Worm (Caenorhabditis elegans) whole organism, late embryonic: ENCODE results near the gene sshk-1.
A peak's percentile ranks its signal among the peaks of the same experiment; 100 is the strongest.

Source experiments
- C08G9.2 ChIP-seq: sonication (generic microtip); optimal IDR thresholded peaks from 2 replicates; lab custom pipeline; 2016; ENCODE audit warnings: mild to moderate bottlenecking, missing genetic modification characterization, moderate library complexity, missing compliant biosample characterization
- C38D4.7 ChIP-seq: fragments of 200-800 bp; sonication (Bioruptor generic); optimal IDR thresholded peaks from 2 replicates; lab custom pipeline; 2018; ENCODE audit warnings: mild to moderate bottlenecking, missing genetic modification characterization, moderate library complexity, missing compliant biosample characterization
- K02D7.2 ChIP-seq: sonication (generic microtip); optimal IDR thresholded peaks from 2 replicates; lab custom pipeline; 2017; ENCODE audit warnings: mild to moderate bottlenecking, missing genetic modification characterization, missing compliant biosample characterization
- T23F11.4 ChIP-seq: fragments of 200-800 bp; sonication (Bioruptor generic); optimal IDR thresholded peaks from 2 replicates; lab custom pipeline; 2018; ENCODE audit warnings: mild to moderate bottlenecking, missing genetic modification characterization, missing compliant biosample characterization
- Y22D7AL.16 ChIP-seq: sonication (generic microtip); optimal IDR thresholded peaks from 2 replicates; lab custom pipeline; 2016; ENCODE audit warnings: missing genetic modification characterization, missing compliant biosample characterization
- ama-1 ChIP-seq: fragments of 150-350 bp; optimal IDR thresholded peaks from 2 replicates; lab custom pipeline; 2014
- ceh-18 ChIP-seq: sonication (generic microtip); optimal IDR thresholded peaks from 2 replicates; lab custom pipeline; 2016; ENCODE audit warnings: missing genetic modification characterization, missing compliant biosample characterization
- ceh-19 ChIP-seq: fragments of 200-800 bp; sonication (Bioruptor generic); optimal IDR thresholded peaks from 2 replicates; lab custom pipeline; 2018; ENCODE audit warnings: mild to moderate bottlenecking, missing genetic modification characterization, missing compliant biosample characterization
- ceh-31 ChIP-seq: sonication (generic microtip); optimal IDR thresholded peaks from 2 replicates; lab custom pipeline; 2016; ENCODE audit warnings: missing genetic modification characterization, missing compliant biosample characterization
- ceh-34 ChIP-seq: sonication (generic microtip); optimal IDR thresholded peaks from 2 replicates; lab custom pipeline; 2016; ENCODE audit warnings: mild to moderate bottlenecking, missing genetic modification characterization, missing compliant biosample characterization
- ceh-9 ChIP-seq: sonication (generic microtip); optimal IDR thresholded peaks from 2 replicates; lab custom pipeline; 2016; ENCODE audit warnings: mild to moderate bottlenecking, missing genetic modification characterization, inconsistent platforms, missing compliant biosample characterization
- che-1 ChIP-seq: sonication (generic microtip); optimal IDR thresholded peaks from 2 replicates; lab custom pipeline; 2016; ENCODE audit warnings: mild to moderate bottlenecking, missing genetic modification characterization, missing compliant biosample characterization
- elt-2 ChIP-seq: sonication (generic microtip); optimal IDR thresholded peaks from 2 replicates; lab custom pipeline; 2016; ENCODE audit warnings: missing genetic modification reagents, missing genetic modification characterization, missing compliant biosample characterization
- gmeb-2 ChIP-seq: sonication (generic microtip); optimal IDR thresholded peaks from 2 replicates; lab custom pipeline; 2016; ENCODE audit warnings: missing genetic modification characterization, inconsistent platforms, missing compliant biosample characterization
- hlh-13 ChIP-seq: fragments of 200-800 bp; sonication (Bioruptor generic); optimal IDR thresholded peaks from 2 replicates; lab custom pipeline; 2018; ENCODE audit warnings: mild to moderate bottlenecking, missing genetic modification characterization, missing compliant biosample characterization
- hlh-6 ChIP-seq: sonication (generic microtip); optimal IDR thresholded peaks from 2 replicates; lab custom pipeline; 2016; ENCODE audit warnings: missing genotype, missing genetic modification characterization, missing compliant biosample characterization
- hlh-8 ChIP-seq: sonication (generic microtip); optimal IDR thresholded peaks from 2 replicates; lab custom pipeline; 2016; ENCODE audit warnings: missing genotype, missing genetic modification characterization, missing compliant biosample characterization
- madf-2 ChIP-seq: sonication (generic microtip); optimal IDR thresholded peaks from 2 replicates; lab custom pipeline; 2017; ENCODE audit warnings: missing genetic modification characterization, missing compliant biosample characterization
- mec-3 ChIP-seq: sonication (generic microtip); optimal IDR thresholded peaks from 2 replicates; lab custom pipeline; 2016; ENCODE audit warnings: borderline replicate concordance, missing genetic modification characterization, missing compliant biosample characterization
- nfya-1 ChIP-seq: sonication (generic microtip); optimal IDR thresholded peaks from 2 replicates; lab custom pipeline; 2017; ENCODE audit warnings: missing genetic modification characterization, mild to moderate bottlenecking, missing compliant biosample characterization, antibody characterized with exemption, moderate library complexity
- nhr-11 ChIP-seq: fragments of 150-350 bp; optimal IDR thresholded peaks from 2 replicates; lab custom pipeline; 2014; ENCODE audit warnings: missing biosample characterization, missing genetic modification characterization
- pag-3 ChIP-seq: sonication (generic microtip); optimal IDR thresholded peaks from 2 replicates; lab custom pipeline; 2016; ENCODE audit warnings: missing compliant biosample characterization, missing genetic modification characterization, borderline replicate concordance
- pat-9 ChIP-seq: fragments of 200-800 bp; sonication (Bioruptor generic); optimal IDR thresholded peaks from 2 replicates; lab custom pipeline; 2018; ENCODE audit warnings: mild to moderate bottlenecking, missing genetic modification characterization, moderate library complexity, missing compliant biosample characterization
- pha-2 ChIP-seq: sonication (generic microtip); optimal IDR thresholded peaks from 2 replicates; lab custom pipeline; 2017; ENCODE audit warnings: mild to moderate bottlenecking, missing genetic modification characterization, missing compliant biosample characterization
- pros-1 ChIP-seq: fragments of 150-350 bp; optimal IDR thresholded peaks from 2 replicates; lab custom pipeline; 2014; ENCODE audit warnings: missing biosample characterization, missing genetic modification reagents, missing genetic modification characterization
- ref-2 ChIP-seq: sonication (generic microtip); optimal IDR thresholded peaks from 2 replicates; lab custom pipeline; 2016; ENCODE audit warnings: missing genetic modification characterization, missing compliant biosample characterization
- rnt-1 ChIP-seq: sonication (generic microtip); optimal IDR thresholded peaks from 2 replicates; lab custom pipeline; 2016; ENCODE audit warnings: missing genetic modification characterization, missing compliant biosample characterization
- syd-9 ChIP-seq: sonication (generic microtip); optimal IDR thresholded peaks from 2 replicates; lab custom pipeline; 2016; ENCODE audit warnings: mild to moderate bottlenecking, missing genetic modification characterization, moderate library complexity, missing compliant biosample characterization
- tbx-2 ChIP-seq: sonication (generic microtip); optimal IDR thresholded peaks from 2 replicates; lab custom pipeline; 2016; ENCODE audit warnings: missing genetic modification characterization, missing compliant biosample characterization
- tbx-7 ChIP-seq: sonication (generic microtip); optimal IDR thresholded peaks from 2 replicates; lab custom pipeline; 2016; ENCODE audit warnings: missing genotype, missing genetic modification characterization, missing compliant biosample characterization
- unc-42 ChIP-seq: sonication (generic microtip); optimal IDR thresholded peaks from 2 replicates; lab custom pipeline; 2016; ENCODE audit warnings: missing genotype, missing genetic modification characterization, missing compliant biosample characterization
- unc-55 ChIP-seq: sonication (generic microtip); optimal IDR thresholded peaks from 2 replicates; lab custom pipeline; 2017; ENCODE audit warnings: missing biosample characterization, missing genetic modification reagents, missing genetic modification characterization
- unc-86 ChIP-seq: sonication (generic microtip); optimal IDR thresholded peaks from 2 replicates; lab custom pipeline; 2016; ENCODE audit warnings: missing genetic modification characterization, missing compliant biosample characterization
- ztf-16 ChIP-seq: sonication (generic microtip); optimal IDR thresholded peaks from 2 replicates; lab custom pipeline; 2017; ENCODE audit warnings: missing genetic modification characterization, missing compliant biosample characterization

The sshk-1 gene

DNA sequence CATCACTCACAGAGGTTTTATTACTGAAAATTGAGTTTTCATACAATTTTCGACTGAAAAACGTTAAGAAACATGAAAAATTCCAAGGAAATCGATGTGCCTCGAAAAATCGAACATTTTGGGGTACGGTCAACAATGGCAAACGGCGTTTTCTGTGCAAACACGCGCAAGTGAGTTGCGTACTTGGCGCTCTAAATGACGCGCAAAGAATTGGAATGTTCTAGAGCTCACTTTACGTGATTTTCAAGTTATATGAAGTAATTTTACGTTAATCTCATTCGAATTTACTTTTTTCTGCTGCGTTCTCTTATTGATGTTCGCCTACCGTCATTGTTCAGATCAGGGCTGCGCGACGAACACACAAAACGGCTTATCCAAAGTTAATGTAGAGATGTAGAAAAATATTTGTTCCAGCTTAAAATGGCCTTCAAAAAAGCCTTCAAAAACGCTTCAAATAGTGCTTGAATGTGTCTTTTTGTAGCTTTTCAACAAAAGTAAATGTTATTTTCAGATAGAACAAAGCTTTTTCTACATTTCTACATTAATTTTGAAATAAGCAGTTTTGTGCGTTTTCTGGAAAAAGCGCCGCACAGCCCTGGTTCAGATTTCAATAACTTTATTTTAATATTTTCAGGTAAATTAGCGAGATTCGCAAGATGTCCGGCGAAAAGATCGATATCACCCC, 29.7 kb downstream of the sshk-1 start, which contains the start of the genes F31D4.2 and fkb-6 (continued):
- no peak for TF ChIP-seq hlh-8 (tag; lab: Kevin White, UChicago)
- TF ChIP-seq syd-9 (tag; lab: Kevin White, UChicago): no peak
- TF ChIP-seq ceh-18 (tag; lab: Kevin White, UChicago): no peak
- TF ChIP-seq ceh-34 (tag; lab: Kevin White, UChicago): peak; percentile 27
- TF ChIP-seq pag-3 (tag; lab: Kevin White, UChicago): no peak
- no peak for TF ChIP-seq pat-9 (tag; lab: Kevin White, UChicago)
- no peak for TF ChIP-seq tbx-7 (tag; lab: Kevin White, UChicago)
- peak; percentile 81 for TF ChIP-seq nfya-1 (tag; lab: Kevin White, UChicago)
- no peak for TF ChIP-seq ama-1 (lab: Kevin White, UChicago)
- TF ChIP-seq Y22D7AL.16: no peak
- no peak for TF ChIP-seq pros-1
- no peak for TF ChIP-seq T23F11.4 (GFP tag; lab: Kevin White, UChicago)
- TF ChIP-seq gmeb-2 (tag; lab: Kevin White, UChicago): no peak
- TF ChIP-seq nhr-11: no peak
- no peak for TF ChIP-seq che-1 (tag; lab: Kevin White, UChicago)
- no peak for TF ChIP-seq hlh-6 (tag; lab: Kevin White, UChicago)
- TF ChIP-seq ceh-31 (tag; lab: Kevin White, UChicago): peak; percentile 9
- TF ChIP-seq K02D7.2 (tag; lab: Kevin White, UChicago): no peak
- TF ChIP-seq ceh-19 (GFP tag; lab: Kevin White, UChicago): no peak
- TF ChIP-seq ceh-9: no peak
- TF ChIP-seq ztf-16 (tag; lab: Kevin White, UChicago): no peak
- TF ChIP-seq, all 69 proteins: peak for 13

DNA sequence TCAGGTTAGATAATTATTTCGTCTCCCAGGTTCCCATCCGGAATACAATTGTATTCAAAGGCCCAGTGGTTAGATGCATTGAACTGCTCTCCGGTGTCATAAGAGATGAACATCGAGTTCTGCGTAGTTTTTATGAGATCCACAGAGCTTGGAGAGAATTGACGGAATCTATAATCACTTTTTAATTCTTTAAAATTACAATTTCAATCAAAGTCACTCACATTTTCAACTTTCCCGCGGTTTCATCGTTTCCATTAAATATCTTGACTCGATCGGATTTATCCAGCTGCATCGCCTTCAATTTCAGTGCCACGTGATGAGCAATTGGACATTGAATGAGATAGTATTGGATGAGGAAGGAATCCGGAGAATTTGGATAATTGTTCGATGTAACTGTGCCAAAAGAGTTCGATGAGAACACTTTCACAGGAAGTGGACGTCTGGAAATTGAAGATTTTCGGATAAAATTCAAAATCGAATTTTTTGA, 31.8 kb downstream of the sshk-1 start:
- TF ChIP-seq ama-1 (lab: Kevin White, UChicago): peak; percentile 27
- TF ChIP-seq mec-3 (tag; lab: Kevin White, UChicago): no peak
- no peak for TF ChIP-seq ceh-9

DNA sequence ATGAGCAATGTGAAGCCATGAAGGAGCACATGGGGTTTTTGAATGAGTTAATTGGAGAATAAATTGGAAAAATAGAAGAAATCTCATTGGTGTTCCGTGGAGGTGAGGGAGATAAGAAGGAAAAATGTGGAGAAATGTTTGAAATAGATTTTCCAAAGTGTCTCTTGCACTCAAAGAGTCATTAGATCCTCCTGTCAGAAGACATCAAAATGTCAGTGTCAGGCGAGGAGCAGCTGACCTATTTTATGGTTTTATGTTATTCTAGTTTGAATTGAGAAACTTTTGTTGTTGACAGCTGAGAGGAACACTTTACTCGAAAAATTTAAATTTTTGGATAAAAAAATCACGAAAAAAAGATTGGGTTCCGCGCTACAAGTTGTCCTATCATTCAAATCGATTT, 34.6 kb downstream of the sshk-1 start, which contains the start of gene clec-264:
Gene clec-264, minus strand, starts transcription at position 122 of the 400 bp plus-strand sequence.
- TF ChIP-seq hlh-13 (GFP tag; lab: Kevin White, UChicago): no peak
- peak; percentile 77 for TF ChIP-seq unc-55
- TF ChIP-seq rnt-1: no peak

DNA sequence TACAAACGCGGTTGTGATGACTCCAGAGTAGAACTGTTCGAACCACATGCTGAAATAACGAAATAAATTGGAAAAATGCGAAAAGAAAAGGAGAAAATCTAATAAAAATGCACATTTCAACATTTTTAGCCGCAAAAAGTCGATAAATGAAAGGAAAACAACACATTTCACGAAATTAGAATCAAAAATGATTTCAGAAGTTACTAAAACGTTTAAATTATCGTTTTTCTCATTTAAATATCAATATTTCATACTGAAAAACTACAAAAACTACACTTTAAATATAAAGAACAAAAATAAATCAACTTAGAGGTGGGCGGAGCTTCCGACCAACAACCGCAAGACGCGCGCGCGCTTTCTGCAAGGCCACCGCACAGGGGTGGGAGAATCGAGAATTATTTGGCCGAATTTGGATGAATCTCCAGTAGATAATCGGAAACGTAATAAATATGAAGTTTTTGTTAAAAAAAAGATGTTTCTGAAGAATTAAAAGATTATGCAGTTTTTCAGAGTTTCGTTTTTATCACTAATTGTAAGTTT, 36.0 kb downstream of the sshk-1 start, which contains the start of gene ndua-1:
Gene ndua-1, minus strand, starts transcription at position 51 of the 540 bp plus-strand sequence.
- TF ChIP-seq unc-86 (tag; lab: Kevin White, UChicago): no peak
- TF ChIP-seq ztf-16 (tag; lab: Kevin White, UChicago): peak; percentile 20
- peak; percentile 9 for TF ChIP-seq elt-2 (tag; lab: Kevin White, UChicago)
- TF ChIP-seq C38D4.7 (GFP tag; lab: Kevin White, UChicago): no peak
- peak; percentile 31 for TF ChIP-seq Y22D7AL.16
- peak; percentile 52 for TF ChIP-seq ceh-31 (tag; lab: Kevin White, UChicago)
- no peak for TF ChIP-seq madf-2
- peak; percentile 37 for TF ChIP-seq nfya-1 (tag; lab: Kevin White, UChicago)
- TF ChIP-seq C08G9.2 (tag; lab: Kevin White, UChicago): peak; percentile 50
- TF ChIP-seq ref-2: peak; percentile 13
- peak; percentile 33 for TF ChIP-seq tbx-2 (tag; lab: Kevin White, UChicago)
- peak; percentile 73 for TF ChIP-seq unc-42 (tag; lab: Kevin White, UChicago)
- peak; percentile 74 for TF ChIP-seq pha-2 (tag; lab: Kevin White, UChicago)
- TF ChIP-seq, all 69 proteins: peak for 10
